Worm (Caenorhabditis elegans): Measurements from ENCODE around the gene kgb-1.

Gene kgb-1

ce11 chrIV:390279-390678, 19.6 kb downstream of the kgb-1 start, which contains the start of the genes ears-2 and uncp-18 (continued):
- peak; percentile 98 for TF ChIP-seq attf-5 (GFP tag; optimal IDR thresholded peaks at IDR 0.05)
- peak; percentile 89 for TF ChIP-seq lin-40 (tag; optimal IDR thresholded peaks at IDR 0.05)
- no peak for TF ChIP-seq tbx-9 (tag; optimal IDR thresholded peaks at IDR 0.05; ENCODE audit: borderline replicate concordance)
- peak; percentile 93 for TF ChIP-seq D2030.7 (GFP tag; IDR thresholded peaks at IDR 0.05)
- TF ChIP-seq F39B2.1 (GFP tag; IDR thresholded peaks at IDR 0.05), result no peak
- TF ChIP-seq F57A8.1 (GFP tag; optimal IDR thresholded peaks at IDR 0.05), result peak; percentile 32
- TF ChIP-seq tlf-1 (GFP tag; optimal IDR thresholded peaks at IDR 0.05), result peak; percentile 87
- TF ChIP-seq lag-1 (GFP tag; IDR thresholded peaks at IDR 0.05), result no peak
- TF ChIP-seq F10E7.11 (tag; optimal IDR thresholded peaks at IDR 0.05), result peak; percentile 46
- peak; percentile 89 for TF ChIP-seq madf-10 (tag; optimal IDR thresholded peaks at IDR 0.05)
- peak; percentile 94 for TF ChIP-seq unc-130 (GFP tag; optimal IDR thresholded peaks at IDR 0.05)
- TF ChIP-seq F52B5.7 (tag; optimal IDR thresholded peaks at IDR 0.05), result peak; percentile 80
- peak; percentile 66 for TF ChIP-seq chd-7 (tag; optimal IDR thresholded peaks at IDR 0.05)
- no peak for TF ChIP-seq nhr-120 (GFP tag; IDR thresholded peaks at IDR 0.05)
- TF ChIP-seq ekl-4 (GFP tag; IDR thresholded peaks at IDR 0.05), result peak; percentile 73
- no peak for TF ChIP-seq unc-62 (GFP tag; optimal IDR thresholded peaks at IDR 0.05)
- TF ChIP-seq snpc-3.4 (tag; optimal IDR thresholded peaks at IDR 0.05), result peak; percentile 85
- TF ChIP-seq snpc-4 (GFP tag; optimal IDR thresholded peaks at IDR 0.05), result peak; percentile 43
- TF ChIP-seq snpc-4 (tag; optimal IDR thresholded peaks at IDR 0.05), result peak; percentile 58 to 88 (median 74)
- TF ChIP-seq B0019.2 (GFP tag; conservative IDR thresholded peaks at IDR 0.05), result peak; percentile 65; the same call in 1 of the 2 replicates
- no peak for TF ChIP-seq ets-4 (GFP tag; optimal IDR thresholded peaks at IDR 0.05)
- no peak for TF ChIP-seq ztf-3 (GFP tag; optimal IDR thresholded peaks at IDR 0.05)
- peak; percentile 78 for TF ChIP-seq him-1 (tag; optimal IDR thresholded peaks at IDR 0.05)
- TF ChIP-seq T07F8.4 (tag; optimal IDR thresholded peaks at IDR 0.05), result peak; percentile 74
- peak; percentile 85 for TF ChIP-seq lin-54 (GFP tag; optimal IDR thresholded peaks at IDR 0.05)
- peak; percentile 66 for TF ChIP-seq somi-1 (GFP tag; optimal IDR thresholded peaks at IDR 0.05)
- TF ChIP-seq rcor-1 (GFP tag; IDR thresholded peaks at IDR 0.05), result peak; percentile 87
- no peak for TF ChIP-seq F37B4.10 (GFP tag; IDR thresholded peaks at IDR 0.05)
- peak; percentile 67; the same call in 1 of the 2 replicates for TF ChIP-seq lin-26 (GFP tag; IDR thresholded peaks at IDR 0.05)
- no peak for TF ChIP-seq hlh-26 (GFP tag; conservative IDR thresholded peaks at IDR 0.05)
- TF ChIP-seq C06A6.2 (GFP tag; conservative IDR thresholded peaks at IDR 0.05), result peak; percentile 97
- peak; percentile 33 for TF ChIP-seq mel-28 (tag; optimal IDR thresholded peaks at IDR 0.05; ENCODE audit: borderline replicate concordance)
- no peak for TF ChIP-seq nhr-27 (tag; optimal IDR thresholded peaks at IDR 0.05)
- TF ChIP-seq xnd-1 (tag; optimal IDR thresholded peaks at IDR 0.05), result no peak
- peak; percentile 93 for TF ChIP-seq ceh-27 (GFP tag; optimal IDR thresholded peaks at IDR 0.05)
- TF ChIP-seq snpc-1.3 (tag; optimal IDR thresholded peaks at IDR 0.05; ENCODE audit: insufficient read depth), result peak; percentile 82
- TF ChIP-seq C17E4.6 (GFP tag; IDR thresholded peaks at IDR 0.05), result peak; percentile 72; the same call in 1 of the 2 replicates
- peak; percentile 75 for TF ChIP-seq nhr-80 (tag; optimal IDR thresholded peaks at IDR 0.05)
- TF ChIP-seq dox-1 (GFP tag; IDR thresholded peaks at IDR 0.05), result peak; percentile 97
- no peak for TF ChIP-seq pha-4 (tag; optimal IDR thresholded peaks at IDR 0.05)
- TF ChIP-seq egl-18 (GFP tag; IDR thresholded peaks at IDR 0.05), result 0 out of 2 replicates have a peak, but pooled peaks have one; percentile 48
- peak; percentile 56 for TF ChIP-seq ztf-26 (tag; optimal IDR thresholded peaks at IDR 0.05)
- TF ChIP-seq attf-6 (GFP tag; IDR thresholded peaks at IDR 0.05), result no peak
- TF ChIP-seq nfya-2 (GFP tag; IDR thresholded peaks at IDR 0.05), result no peak
- TF ChIP-seq nfya-1 (tag; optimal IDR thresholded peaks at IDR 0.05; ENCODE audit: borderline replicate concordance, insufficient read depth), result no peak
- peak; percentile 34 for TF ChIP-seq hrde-1 (tag; optimal IDR thresholded peaks at IDR 0.05; ENCODE audit: borderline replicate concordance)
- TF ChIP-seq ceh-100 (GFP tag; IDR thresholded peaks at IDR 0.05), result peak; percentile 97
- TF ChIP-seq lsy-27 (tag; optimal IDR thresholded peaks at IDR 0.05; ENCODE audit: borderline replicate concordance, insufficient read depth), result no peak

Measured in whole organism, young adult.